Worm (Caenorhabditis elegans): ENCODE measurements around the gene T25F10.4.

DNA sequence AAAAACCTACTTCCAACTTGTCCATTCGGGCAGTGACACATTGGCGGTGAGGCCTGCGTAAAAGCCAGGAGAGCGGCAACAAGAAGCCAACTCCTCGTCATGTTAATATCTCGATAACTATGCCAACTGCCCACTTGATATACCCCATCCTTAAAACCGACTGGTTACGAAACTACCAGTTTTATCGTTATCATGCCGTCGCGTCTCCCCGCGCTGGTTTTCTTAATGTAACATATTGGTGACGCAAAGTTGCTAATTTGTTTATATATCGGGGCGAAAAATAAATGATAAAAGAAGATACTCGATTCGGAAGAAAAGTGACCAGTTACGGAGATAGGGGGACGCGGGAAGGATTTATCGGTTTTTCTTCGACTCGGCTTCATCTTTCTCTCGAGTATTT is 30.7 kb downstream of the T25F10.4 start, which contains the start of gene grl-9:
- no peak for TF ChIP-seq hmg-4 (GFP tag; optimal IDR thresholded peaks at IDR 0.05)
- no peak for TF ChIP-seq ets-7 (tag; optimal IDR thresholded peaks at IDR 0.05)
- TF ChIP-seq ama-1 (optimal IDR thresholded peaks at IDR 0.05): no peak
- no peak for TF ChIP-seq tra-4 (tag; optimal IDR thresholded peaks at IDR 0.05)
- no peak for TF ChIP-seq tbx-37 (GFP tag; conservative IDR thresholded peaks at IDR 0.05)
- TF ChIP-seq scrt-1 (GFP tag; IDR thresholded peaks at IDR 0.05): no peak
- no peak for TF ChIP-seq flt-1 (GFP tag; IDR thresholded peaks at IDR 0.05)

Data from whole organism, early embryonic.